Fruit fly (Drosophila melanogaster): Measurements from ENCODE around the gene PMCA.
A peak's percentile ranks its signal among the peaks of the same experiment; 100 is the strongest.

PMCA gene

DNA sequence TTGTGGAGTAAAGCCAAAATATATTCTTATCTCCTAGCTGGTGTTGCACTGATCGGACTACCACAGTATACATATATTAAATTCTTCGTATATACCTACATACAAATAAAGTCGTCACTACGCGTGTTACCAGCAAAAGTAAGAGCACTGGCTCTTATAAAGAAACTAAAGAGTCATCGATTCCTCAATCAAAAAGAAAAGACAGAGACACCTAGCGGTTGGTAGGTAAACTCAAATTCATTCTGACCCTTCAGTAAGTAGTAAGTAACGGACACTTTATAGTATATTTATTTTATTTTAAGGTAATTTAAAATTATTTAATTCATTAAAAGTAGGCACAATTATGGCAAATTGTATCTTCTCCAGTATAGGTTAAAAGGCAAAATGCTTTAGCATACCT, 45.6 kb upstream of the PMCA start (continued):
- TF ChIP-seq unpg (GFP tag; optimal IDR thresholded peaks at IDR 0.05) = peak; percentile 57
- no peak for TF ChIP-seq btn (GFP tag; optimal IDR thresholded peaks at IDR 0.05)

DNA sequence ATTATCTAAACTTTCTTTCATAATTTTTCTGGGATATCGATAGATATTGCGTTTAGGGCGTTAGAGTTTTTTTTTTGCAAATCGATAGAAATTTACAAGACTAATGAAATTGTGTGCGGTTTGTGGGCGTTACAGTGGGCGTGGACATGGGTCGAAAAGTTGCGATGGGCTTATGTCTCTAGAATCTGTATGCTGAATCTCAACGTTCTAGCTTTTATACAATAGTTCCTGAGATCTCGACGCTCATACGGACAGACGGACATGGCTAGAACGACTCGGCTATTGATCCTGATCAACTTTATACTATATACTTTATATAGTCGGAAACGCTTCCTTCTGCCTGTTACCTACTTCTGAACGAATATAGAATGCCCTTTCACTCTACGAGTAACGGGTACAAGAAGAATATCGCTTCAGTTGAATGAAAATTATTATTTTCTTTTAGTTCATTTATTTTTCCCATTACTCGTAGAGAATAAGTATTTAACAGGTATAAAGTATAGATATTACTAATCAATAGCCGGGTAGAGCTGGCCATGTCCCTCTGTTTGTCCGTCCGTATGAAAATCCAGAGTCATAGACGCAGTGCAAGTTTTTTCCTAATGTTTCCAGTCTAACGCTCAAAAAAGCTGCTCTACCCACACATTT, 44.3 kb upstream of the PMCA start:
- TF ChIP-seq sens (GFP tag) = peak; percentile 55
- TF ChIP-seq Ets65A (GFP tag) = peak; percentile 60
- TF ChIP-seq Taf1 (GFP tag; IDR thresholded peaks at IDR 0.05) = no peak
- no peak for TF ChIP-seq CG32767 (GFP tag; IDR thresholded peaks at IDR 0.05)
- TF ChIP-seq yki (optimal IDR thresholded peaks at IDR 0.05) = no peak

DNA sequence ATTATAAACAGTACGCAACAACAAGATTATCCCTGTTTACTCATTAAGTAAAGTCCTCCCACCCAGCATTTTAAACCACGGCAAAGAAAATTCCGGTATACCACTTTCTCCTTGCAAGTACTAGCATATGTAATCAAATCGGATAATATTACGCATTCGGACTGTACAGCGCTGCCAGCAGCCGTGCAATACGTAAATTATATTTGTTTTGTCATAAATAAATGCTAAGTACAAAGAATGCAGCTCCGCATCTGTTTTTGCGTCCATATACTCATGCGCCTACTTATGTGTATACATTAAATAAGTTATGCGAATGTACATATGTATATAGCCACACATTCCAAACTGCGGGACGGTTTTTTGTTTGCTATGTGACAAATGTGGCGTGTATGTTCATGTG, 39.8 kb upstream of the PMCA start:
- TF ChIP-seq CG7987 (GFP tag; optimal IDR thresholded peaks at IDR 0.05) = no peak
- no peak for TF ChIP-seq CG1832 (GFP tag; optimal IDR thresholded peaks at IDR 0.05)
- TF ChIP-seq CG31224 (GFP tag; IDR thresholded peaks at IDR 0.05) = no peak
- peak; percentile 85 for TF ChIP-seq twi (tag; optimal IDR thresholded peaks at IDR 0.05)
- TF ChIP-seq Sox102F (GFP tag; optimal IDR thresholded peaks at IDR 0.05) = no peak
- TF ChIP-seq gsb-n (tag; optimal IDR thresholded peaks at IDR 0.05) = no peak
- TF ChIP-seq Kr (GFP tag; optimal IDR thresholded peaks at IDR 0.05) = no peak
- TF ChIP-seq CG17802 (tag; optimal IDR thresholded peaks at IDR 0.05) = no peak
- no peak for TF ChIP-seq crp (GFP tag; optimal IDR thresholded peaks at IDR 0.05)
- peak; percentile 77; the same call in 2 of the 3 replicates for TF ChIP-seq CG2199 (GFP tag; IDR thresholded peaks at IDR 0.05)
- no peak for TF ChIP-seq tx (GFP tag; optimal IDR thresholded peaks at IDR 0.05)
- peak; percentile 60 for TF ChIP-seq Med (GFP tag)
- TF ChIP-seq sens (GFP tag) = peak; percentile 39
- TF ChIP-seq CG10431 (GFP tag; optimal IDR thresholded peaks at IDR 0.05) = no peak

DNA sequence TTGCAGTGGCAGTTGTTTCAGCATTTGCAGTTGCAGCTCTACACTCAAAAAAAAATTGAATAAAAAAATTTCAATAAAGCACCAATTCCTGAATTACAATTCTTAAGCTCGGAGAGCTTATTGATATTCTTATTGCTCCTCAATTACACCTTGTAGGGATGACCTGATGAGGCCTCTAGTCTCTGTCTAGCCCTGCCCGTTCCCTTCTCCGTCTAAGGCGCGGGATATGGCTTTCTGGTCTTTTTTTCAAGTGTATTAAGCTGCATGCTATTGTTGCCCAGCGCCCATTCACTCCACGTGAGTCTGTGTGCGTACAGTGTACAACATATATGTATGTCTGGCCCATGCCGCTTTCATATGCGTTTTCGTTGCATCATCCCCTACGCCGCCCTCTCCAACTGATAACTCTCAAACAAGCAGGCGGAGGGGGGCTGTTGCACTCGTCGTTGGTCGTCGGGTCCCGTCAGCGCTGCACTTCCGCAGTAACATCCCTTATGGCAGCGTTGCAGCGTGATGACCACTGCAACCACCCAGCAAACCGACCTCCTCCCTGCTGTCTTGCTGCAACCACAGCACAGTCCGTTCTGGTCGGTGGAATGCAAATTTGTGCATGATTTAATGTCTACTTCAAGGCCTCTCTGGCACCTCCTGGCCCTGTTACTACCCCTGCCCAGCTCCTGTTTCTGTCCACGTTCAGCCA, 37.3 kb upstream of the PMCA start:
- peak; percentile 33 for TF ChIP-seq Ets65A (GFP tag)
- TF ChIP-seq lola (GFP tag; optimal IDR thresholded peaks at IDR 0.05) = peak in 1 of 3 experiments; percentile 3
- TF ChIP-seq sens (GFP tag) = peak; percentile 74
- TF ChIP-seq pros (GFP tag; optimal IDR thresholded peaks at IDR 0.05) = peak; percentile 53
- TF ChIP-seq CG11695 (GFP tag; IDR thresholded peaks at IDR 0.05) = peak; percentile 50; the same call in 1 of the 3 replicates
- TF ChIP-seq dm (GFP tag; optimal IDR thresholded peaks at IDR 0.05) = no peak
- TF ChIP-seq Nf-YB (GFP tag; optimal IDR thresholded peaks at IDR 0.05) = peak; percentile 60
- peak in 1 of 2 experiments; percentile 35 for TF ChIP-seq Pdp1 (GFP tag; optimal IDR thresholded peaks at IDR 0.05)
- no peak for TF ChIP-seq prd (optimal IDR thresholded peaks at IDR 0.05)
- no peak for TF ChIP-seq prd (GFP tag; IDR thresholded peaks at IDR 0.05)
- TF ChIP-seq dmrt11E (tag; optimal IDR thresholded peaks at IDR 0.05) = peak; percentile 25
- peak; percentile 2 for TF ChIP-seq Deaf1 (tag; optimal IDR thresholded peaks at IDR 0.05)
- 0 out of 2 replicates have a peak, but pooled peaks have one; percentile 5 for TF ChIP-seq Lim3 (GFP tag; IDR thresholded peaks at IDR 0.05)
- peak; percentile 9 for TF ChIP-seq CG3407 (GFP tag; optimal IDR thresholded peaks at IDR 0.05)
- peak in 1 of 2 experiments; percentile 7 for TF ChIP-seq chif (GFP tag; optimal IDR thresholded peaks at IDR 0.05)
- TF ChIP-seq Camta (GFP tag; optimal IDR thresholded peaks at IDR 0.05) = no peak
- 0 out of 3 replicates have a peak, but pooled peaks have one; percentile 22 for TF ChIP-seq CG17361 (GFP tag; IDR thresholded peaks at IDR 0.05)
- 0 out of 3 replicates have a peak, but pooled peaks have one; percentile 3 for TF ChIP-seq CG2199 (GFP tag; IDR thresholded peaks at IDR 0.05)
- TF ChIP-seq CG2712 (tag; optimal IDR thresholded peaks at IDR 0.05) = peak; percentile 11
- TF ChIP-seq Elba2 (GFP tag; optimal IDR thresholded peaks at IDR 0.05) = no peak
- TF ChIP-seq zf30C (GFP tag; optimal IDR thresholded peaks at IDR 0.05) = peak; percentile 67
- peak; percentile 1 for TF ChIP-seq HLHmδ (GFP tag; optimal IDR thresholded peaks at IDR 0.05)
- no peak for TF ChIP-seq Optix (GFP tag; IDR thresholded peaks at IDR 0.05)

Measured in whole organism, embryonic.